Worm (Caenorhabditis elegans) whole organism, late embryonic: ENCODE measurements around the gene F13A7.11.

ENCODE experiments used
- F13H6.1 ChIP-seq: sonication (generic microtip); optimal IDR thresholded peaks from 2 replicates; lab custom pipeline; 2016; ENCODE audit warnings: missing genetic modification characterization, missing compliant biosample characterization
- K02D7.2 ChIP-seq: sonication (generic microtip); optimal IDR thresholded peaks from 2 replicates; lab custom pipeline; 2017; ENCODE audit warnings: mild to moderate bottlenecking, missing genetic modification characterization, missing compliant biosample characterization
- K09A11.1 ChIP-seq: sonication (generic microtip); optimal IDR thresholded peaks from 2 replicates; lab custom pipeline; 2017; ENCODE audit warnings: antibody characterized with exemption, mild to moderate bottlenecking, missing genetic modification characterization, missing compliant biosample characterization; ENCODE audit not compliant: insufficient read depth
- T23F11.4 ChIP-seq: fragments of 200-800 bp; sonication (Bioruptor generic); optimal IDR thresholded peaks from 2 replicates; lab custom pipeline; 2018; ENCODE audit warnings: mild to moderate bottlenecking, missing genetic modification characterization, missing compliant biosample characterization
- Y22D7AL.16 ChIP-seq: sonication (generic microtip); optimal IDR thresholded peaks from 2 replicates; lab custom pipeline; 2016; ENCODE audit warnings: missing genetic modification characterization, missing compliant biosample characterization
- ahr-1 ChIP-seq: sonication (generic microtip); optimal IDR thresholded peaks from 2 replicates; lab custom pipeline; 2016; ENCODE audit warnings: missing genetic modification characterization, missing compliant biosample characterization
- ceh-14 ChIP-seq: sonication (generic microtip); optimal IDR thresholded peaks from 2 replicates; lab custom pipeline; 2016; ENCODE audit warnings: missing genotype, missing genetic modification characterization, missing compliant biosample characterization
- ceh-18 ChIP-seq: sonication (generic microtip); optimal IDR thresholded peaks from 2 replicates; lab custom pipeline; 2016; ENCODE audit warnings: missing genetic modification characterization, missing compliant biosample characterization
- ceh-19 ChIP-seq: fragments of 200-800 bp; sonication (Bioruptor generic); optimal IDR thresholded peaks from 2 replicates; lab custom pipeline; 2018; ENCODE audit warnings: mild to moderate bottlenecking, missing genetic modification characterization, missing compliant biosample characterization
- ceh-2 ChIP-seq: sonication (generic microtip); optimal IDR thresholded peaks from 2 replicates; lab custom pipeline; 2016; ENCODE audit warnings: missing genotype, missing genetic modification characterization, missing compliant biosample characterization
- ceh-24 ChIP-seq: sonication (generic microtip); optimal IDR thresholded peaks from 2 replicates; lab custom pipeline; 2016; ENCODE audit warnings: mild to moderate bottlenecking, missing genetic modification characterization, missing compliant biosample characterization
- ceh-30 ChIP-seq: fragments of 150-350 bp; optimal IDR thresholded peaks from 2 replicates; lab custom pipeline; 2014; ENCODE audit warnings: missing biosample characterization, missing genetic modification characterization
- ceh-31 ChIP-seq: sonication (generic microtip); optimal IDR thresholded peaks from 2 replicates; lab custom pipeline; 2016; ENCODE audit warnings: missing genetic modification characterization, missing compliant biosample characterization
- ceh-34 ChIP-seq: sonication (generic microtip); optimal IDR thresholded peaks from 2 replicates; lab custom pipeline; 2016; ENCODE audit warnings: mild to moderate bottlenecking, missing genetic modification characterization, missing compliant biosample characterization
- ceh-48 ChIP-seq: sonication (generic microtip); optimal IDR thresholded peaks from 2 replicates; lab custom pipeline; 2016; ENCODE audit warnings: missing genetic modification characterization, inconsistent platforms, missing compliant biosample characterization
- ceh-9 ChIP-seq: sonication (generic microtip); optimal IDR thresholded peaks from 2 replicates; lab custom pipeline; 2016; ENCODE audit warnings: mild to moderate bottlenecking, missing genetic modification characterization, inconsistent platforms, missing compliant biosample characterization
- che-1 ChIP-seq: sonication (generic microtip); optimal IDR thresholded peaks from 2 replicates; lab custom pipeline; 2016; ENCODE audit warnings: mild to moderate bottlenecking, missing genetic modification characterization, missing compliant biosample characterization
- dmd-4 ChIP-seq: sonication (generic microtip); optimal IDR thresholded peaks from 2 replicates; lab custom pipeline; 2016; ENCODE audit warnings: borderline replicate concordance, missing genetic modification characterization, missing compliant biosample characterization
- elt-4 ChIP-seq: sonication (generic microtip); optimal IDR thresholded peaks from 2 replicates; lab custom pipeline; 2016; ENCODE audit warnings: missing genetic modification characterization, missing compliant biosample characterization
- ets-4 ChIP-seq: sonication (generic microtip); optimal IDR thresholded peaks from 2 replicates; lab custom pipeline; 2016; ENCODE audit warnings: missing genetic modification characterization, missing compliant biosample characterization
- eyg-1 ChIP-seq: sonication (generic microtip); optimal IDR thresholded peaks from 2 replicates; lab custom pipeline; 2016; ENCODE audit warnings: missing genotype, missing genetic modification characterization, missing compliant biosample characterization
- fkh-10 ChIP-seq: fragments of 150-350 bp; optimal IDR thresholded peaks from 2 replicates; lab custom pipeline; 2014; ENCODE audit warnings: missing biosample characterization, missing genetic modification reagents, missing genetic modification characterization
- gmeb-2 ChIP-seq: sonication (generic microtip); optimal IDR thresholded peaks from 2 replicates; lab custom pipeline; 2016; ENCODE audit warnings: missing genetic modification characterization, inconsistent platforms, missing compliant biosample characterization
- hlh-15 ChIP-seq: sonication (generic microtip); optimal IDR thresholded peaks from 2 replicates; lab custom pipeline; 2016; ENCODE audit warnings: missing genetic modification characterization, missing compliant biosample characterization
- hlh-30 ChIP-seq: sonication (generic microtip); optimal IDR thresholded peaks from 2 replicates; lab custom pipeline; 2017; ENCODE audit warnings: antibody characterized with exemption, missing genetic modification characterization, missing compliant biosample characterization; ENCODE audit not compliant: insufficient read depth
- hlh-8 ChIP-seq: sonication (generic microtip); optimal IDR thresholded peaks from 2 replicates; lab custom pipeline; 2016; ENCODE audit warnings: missing genotype, missing genetic modification characterization, missing compliant biosample characterization
- lim-6 ChIP-seq: sonication (generic microtip); optimal IDR thresholded peaks from 2 replicates; lab custom pipeline; 2016; ENCODE audit warnings: missing genetic modification characterization, missing compliant biosample characterization
- lin-11 ChIP-seq: fragments of 200-800 bp; sonication (Bioruptor generic); optimal IDR thresholded peaks from 2 replicates; lab custom pipeline; 2018; ENCODE audit warnings: mild to moderate bottlenecking, missing genetic modification characterization, missing compliant biosample characterization
- madf-2 ChIP-seq: sonication (generic microtip); optimal IDR thresholded peaks from 2 replicates; lab custom pipeline; 2017; ENCODE audit warnings: missing genetic modification characterization, missing compliant biosample characterization
- mec-3 ChIP-seq: sonication (generic microtip); optimal IDR thresholded peaks from 2 replicates; lab custom pipeline; 2016; ENCODE audit warnings: borderline replicate concordance, missing genetic modification characterization, missing compliant biosample characterization
- nfya-1 ChIP-seq: sonication (generic microtip); optimal IDR thresholded peaks from 2 replicates; lab custom pipeline; 2017; ENCODE audit warnings: missing genetic modification characterization, mild to moderate bottlenecking, missing compliant biosample characterization, antibody characterized with exemption, moderate library complexity
- nhr-11 ChIP-seq: fragments of 150-350 bp; optimal IDR thresholded peaks from 2 replicates; lab custom pipeline; 2014; ENCODE audit warnings: missing biosample characterization, missing genetic modification characterization
- npax-4 ChIP-seq: sonication (generic microtip); optimal IDR thresholded peaks from 2 replicates; lab custom pipeline; 2016; ENCODE audit warnings: missing genetic modification characterization, missing compliant biosample characterization
- pax-1 ChIP-seq: fragments of 150-350 bp; optimal IDR thresholded peaks from 2 replicates; lab custom pipeline; 2014; ENCODE audit warnings: missing biosample characterization, missing genetic modification characterization
- pha-2 ChIP-seq: sonication (generic microtip); optimal IDR thresholded peaks from 2 replicates; lab custom pipeline; 2017; ENCODE audit warnings: mild to moderate bottlenecking, missing genetic modification characterization, missing compliant biosample characterization
- pros-1 ChIP-seq: fragments of 150-350 bp; optimal IDR thresholded peaks from 2 replicates; lab custom pipeline; 2014; ENCODE audit warnings: missing biosample characterization, missing genetic modification reagents, missing genetic modification characterization
- sdc-2 ChIP-seq: sonication (generic microtip); optimal IDR thresholded peaks from 2 replicates; lab custom pipeline; 2016; ENCODE audit warnings: missing genotype, missing genetic modification characterization, missing compliant biosample characterization
- sox-4 ChIP-seq: sonication (generic microtip); optimal IDR thresholded peaks from 2 replicates; lab custom pipeline; 2017; ENCODE audit warnings: mild to moderate bottlenecking, missing genetic modification characterization, inconsistent platforms, missing compliant biosample characterization
- syd-9 ChIP-seq: sonication (generic microtip); optimal IDR thresholded peaks from 2 replicates; lab custom pipeline; 2016; ENCODE audit warnings: mild to moderate bottlenecking, missing genetic modification characterization, moderate library complexity, missing compliant biosample characterization
- unc-3 ChIP-seq, 2 experiments: fragments of 200-800 bp in 1 of 2; sonication (Bioruptor generic) in 1 of 2; sonication (generic microtip) in 1 of 2; conservative IDR thresholded peaks in 1 of 2; optimal IDR thresholded peaks in 1 of 2; 2 replicates each; pipeline versions ENCODE4 v1.3.6 to Lab custom; 2016 to 2022; ENCODE audit warnings: missing compliant biosample characterization in 2 of 2, missing genetic modification characterization in 2 of 2, missing genetic modification reagents in 1 of 2
- unc-42 ChIP-seq: sonication (generic microtip); optimal IDR thresholded peaks from 2 replicates; lab custom pipeline; 2016; ENCODE audit warnings: missing genotype, missing genetic modification characterization, missing compliant biosample characterization
- unc-55 ChIP-seq: sonication (generic microtip); optimal IDR thresholded peaks from 2 replicates; lab custom pipeline; 2017; ENCODE audit warnings: missing biosample characterization, missing genetic modification reagents, missing genetic modification characterization
- zip-5 ChIP-seq: sonication (generic microtip); optimal IDR thresholded peaks from 2 replicates; lab custom pipeline; 2016; ENCODE audit warnings: missing genetic modification characterization, missing compliant biosample characterization
- ztf-16 ChIP-seq: sonication (generic microtip); optimal IDR thresholded peaks from 2 replicates; lab custom pipeline; 2017; ENCODE audit warnings: missing genetic modification characterization, missing compliant biosample characterization

The F13A7.11 gene

DNA sequence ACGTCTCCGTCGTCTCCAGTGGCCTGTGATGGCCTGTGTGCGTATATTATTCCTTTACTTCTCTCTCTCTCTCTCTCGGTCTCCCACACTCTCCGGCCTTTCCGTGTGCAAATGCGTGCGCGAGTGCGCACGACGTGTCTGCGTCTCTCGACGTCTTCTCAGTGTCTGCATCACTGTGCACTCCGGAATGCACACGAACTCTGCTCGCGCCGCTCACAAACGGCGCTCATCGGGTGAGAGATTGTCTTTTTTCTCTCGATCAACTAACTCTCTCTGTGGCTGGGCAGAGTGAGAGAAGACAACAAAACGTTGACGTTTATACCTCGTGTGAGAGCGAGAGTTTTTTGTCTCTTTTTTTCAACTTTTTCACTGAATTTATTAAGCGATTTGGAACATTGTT is 39.2 kb downstream of the F13A7.11 start (continued):
- TF ChIP-seq madf-2 (tag; lab: Kevin White, UChicago) (no peak), Y22D7AL.16 (tag; lab: Kevin White, UChicago) (no peak), fkh-10 (GFP tag; lab: Kevin White, UChicago) (no peak), gmeb-2 (tag; lab: Kevin White, UChicago) (no peak), lin-11 (tag; lab: Kevin White, UChicago) (no peak), syd-9 (tag; lab: Kevin White, UChicago) (no peak), ceh-9 (tag; lab: Kevin White, UChicago) (no peak), lim-6 (tag; lab: Kevin White, UChicago) (peak; percentile 41), unc-3 (GFP tag; conservative IDR thresholded peaks at IDR 0.05; lab: Robert Waterston, UW) (no peak), unc-3 (tag; optimal IDR thresholded peaks at IDR 0.05; lab: Kevin White, UChicago) (no peak), K02D7.2 (no peak), nhr-11 (tag; lab: Kevin White, UChicago) (no peak), sox-4 (no peak), elt-4 (tag; lab: Kevin White, UChicago) (no peak), ceh-31 (tag; lab: Kevin White, UChicago) (peak; percentile 91), zip-5 (no peak), sdc-2 (tag; lab: Kevin White, UChicago) (peak; percentile 49), hlh-30 (tag; lab: Kevin White, UChicago) (peak; percentile 76), eyg-1 (peak; percentile 62), ahr-1 (tag; lab: Kevin White, UChicago) (no peak), T23F11.4 (GFP tag; lab: Kevin White, UChicago) (no peak), ceh-18 (peak; percentile 87), dmd-4 (tag; lab: Kevin White, UChicago) (peak; percentile 32), nfya-1 (tag; lab: Kevin White, UChicago) (peak; percentile 92), mec-3 (tag; lab: Kevin White, UChicago) (no peak), pha-2 (tag; lab: Kevin White, UChicago) (peak; percentile 50), ceh-30 (tag; lab: Kevin White, UChicago) (peak; percentile 47), che-1 (tag; lab: Kevin White, UChicago) (no peak), npax-4 (tag; lab: Kevin White, UChicago) (no peak), pax-1 (peak; percentile 1), ztf-16 (tag; lab: Kevin White, UChicago) (peak; percentile 53), unc-55 (GFP tag; lab: Kevin White, UChicago) (peak; percentile 92), ceh-48 (tag; lab: Kevin White, UChicago) (no peak), ets-4 (tag; lab: Kevin White, UChicago) (peak; percentile 26), ceh-34 (tag; lab: Kevin White, UChicago) (peak; percentile 65), K09A11.1 (tag; lab: Kevin White, UChicago) (peak; percentile 42), unc-42 (tag; lab: Kevin White, UChicago) (peak; percentile 75), ceh-24 (tag; lab: Kevin White, UChicago) (no peak)

DNA sequence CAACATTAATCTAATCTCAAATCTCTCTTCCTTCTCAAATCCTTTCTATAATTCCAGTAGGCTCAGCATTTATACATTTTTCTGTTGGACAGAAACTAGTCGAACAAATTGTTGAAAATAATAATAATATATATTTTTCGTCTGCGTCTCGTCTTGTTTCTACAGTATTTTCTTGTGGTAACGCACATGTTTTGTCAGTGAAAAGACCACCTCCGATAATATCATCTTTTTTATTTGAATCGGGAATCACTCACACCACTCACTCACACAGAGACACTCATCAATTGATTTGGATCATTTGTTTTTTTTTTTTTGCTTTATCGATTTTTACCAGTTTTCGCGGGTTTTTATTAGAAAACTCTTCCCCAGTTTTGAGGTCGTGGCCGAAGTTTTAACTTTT is 40.4 kb downstream of the F13A7.11 start:
- TF ChIP-seq pros-1 (tag; lab: Kevin White, UChicago) (no peak), gmeb-2 (tag; lab: Kevin White, UChicago) (no peak), zip-5 (no peak), hlh-8 (no peak), ztf-16 (tag; lab: Kevin White, UChicago) (no peak), ceh-48 (tag; lab: Kevin White, UChicago) (no peak), K09A11.1 (tag; lab: Kevin White, UChicago) (no peak), ceh-2 (tag; lab: Kevin White, UChicago) (no peak), hlh-15 (tag; lab: Kevin White, UChicago) (no peak), unc-3 (GFP tag; conservative IDR thresholded peaks at IDR 0.05; lab: Robert Waterston, UW) (no peak), unc-3 (tag; optimal IDR thresholded peaks at IDR 0.05; lab: Kevin White, UChicago) (no peak), ceh-19 (GFP tag; lab: Kevin White, UChicago) (no peak), ceh-14 (tag; lab: Kevin White, UChicago) (no peak), F13H6.1 (tag; lab: Kevin White, UChicago) (no peak), ets-4 (tag; lab: Kevin White, UChicago) (no peak), Y22D7AL.16 (tag; lab: Kevin White, UChicago) (no peak)
